Worm (Caenorhabditis elegans): ENCODE results near the gene nipa-1.

nipa-1 gene

DNA sequence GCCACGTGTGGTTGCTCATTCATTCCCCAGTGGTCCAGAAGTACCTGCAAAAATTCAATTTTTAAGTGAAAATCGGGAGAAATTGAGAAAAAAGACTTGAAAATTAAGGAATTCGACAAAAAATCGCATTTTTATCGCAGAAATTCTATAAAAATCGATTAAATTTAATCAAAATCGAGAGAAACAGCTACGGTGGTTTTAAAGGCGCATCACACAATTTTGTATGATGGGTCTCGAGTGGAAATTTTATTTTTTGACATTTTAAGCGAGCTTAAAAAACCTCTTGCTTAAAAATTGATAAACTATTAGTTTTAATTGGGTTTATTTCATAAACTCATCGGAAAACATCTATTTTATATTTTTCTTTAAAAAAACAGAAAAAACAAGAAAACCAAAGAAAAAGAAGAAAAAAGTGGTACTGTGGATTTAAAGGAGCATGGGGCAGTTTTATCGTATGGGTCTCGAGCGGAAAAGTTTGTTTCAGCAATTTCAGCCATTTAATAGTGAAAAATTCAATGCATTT is at the start of gene nipa-1:
TSS of gene nipa-1 (minus strand) at position 51 of the 523 bp plus-strand sequence.
- TF ChIP-seq unc-39 (tag; optimal IDR thresholded peaks at IDR 0.05), result no peak
- no peak for TF ChIP-seq Y55F3AM.14 (GFP tag; optimal IDR thresholded peaks at IDR 0.05)
- TF ChIP-seq sma-9 (GFP tag; optimal IDR thresholded peaks at IDR 0.05), result no peak
- no peak for TF ChIP-seq sma-9 (tag; optimal IDR thresholded peaks at IDR 0.05)
- no peak for TF ChIP-seq elt-1 (tag; optimal IDR thresholded peaks at IDR 0.05)
- TF ChIP-seq nhr-6 (tag; optimal IDR thresholded peaks at IDR 0.05), result no peak
- no peak for TF ChIP-seq ztf-11 (tag; optimal IDR thresholded peaks at IDR 0.05)

DNA sequence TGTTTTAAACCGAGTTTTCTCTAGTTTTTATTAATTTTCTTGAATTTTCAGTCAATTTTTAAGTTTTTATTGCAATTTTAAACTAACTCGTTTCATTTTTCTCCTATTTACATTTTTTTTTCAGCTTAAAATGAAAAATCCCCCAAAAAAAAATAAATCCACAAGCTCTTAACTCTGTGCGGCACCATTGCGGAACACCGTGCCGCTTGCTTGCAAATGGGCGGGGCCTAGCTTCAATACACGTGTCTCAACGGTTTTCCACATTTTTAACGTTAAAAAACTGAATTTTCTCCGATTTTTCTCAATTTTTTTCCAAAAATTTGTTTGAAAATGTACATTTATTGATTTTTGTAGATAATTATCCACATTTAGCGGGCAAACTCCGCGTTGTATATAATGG is 48.1 kb upstream of the nipa-1 start, which contains the start of gene R148.3:
TSS of gene R148.3 (plus strand) at position 347 of the 400 bp plus-strand sequence.
- TF ChIP-seq lsy-2 (tag; optimal IDR thresholded peaks at IDR 0.05), result peak in 1 of 2 experiments; percentile 59
- TF ChIP-seq mab-5 (tag; optimal IDR thresholded peaks at IDR 0.05), result no peak
- peak; percentile 15 for TF ChIP-seq snpc-4 (tag; optimal IDR thresholded peaks at IDR 0.05)
- TF ChIP-seq lin-11 (tag; optimal IDR thresholded peaks at IDR 0.05), result peak; percentile 36
- TF ChIP-seq nhr-25 (tag; optimal IDR thresholded peaks at IDR 0.05), result peak; percentile 37
- TF ChIP-seq mbf-1 (tag; optimal IDR thresholded peaks at IDR 0.05), result no peak
- TF ChIP-seq ztf-4 (tag; optimal IDR thresholded peaks at IDR 0.05), result peak; percentile 19
- TF ChIP-seq sma-3 (GFP tag; optimal IDR thresholded peaks at IDR 0.05), result peak; percentile 17
- TF ChIP-seq unc-55 (GFP tag; optimal IDR thresholded peaks at IDR 0.05), result peak; percentile 52
- TF ChIP-seq mdl-1 (tag; optimal IDR thresholded peaks at IDR 0.05), result peak in 1 of 2 experiments; percentile 24
- TF ChIP-seq nhr-21 (tag; optimal IDR thresholded peaks at IDR 0.05), result peak; percentile 22
- TF ChIP-seq nhr-237 (tag; optimal IDR thresholded peaks at IDR 0.05), result no peak
- TF ChIP-seq nhr-129 (tag; optimal IDR thresholded peaks at IDR 0.05), result peak; percentile 39
- TF ChIP-seq C34F6.9 (tag; optimal IDR thresholded peaks at IDR 0.05), result peak; percentile 21
- peak; percentile 27 for TF ChIP-seq sem-4 (tag; optimal IDR thresholded peaks at IDR 0.05)
- TF ChIP-seq F13H6.1 (tag; optimal IDR thresholded peaks at IDR 0.05), result peak; percentile 62
- no peak for TF ChIP-seq aly-2 (tag; optimal IDR thresholded peaks at IDR 0.05)
- peak; percentile 75 for TF ChIP-seq crh-2 (tag; optimal IDR thresholded peaks at IDR 0.05)
- TF ChIP-seq elt-3 (tag; optimal IDR thresholded peaks at IDR 0.05), result no peak
- TF ChIP-seq peb-1 (tag; optimal IDR thresholded peaks at IDR 0.05), result no peak
- peak; percentile 66 for TF ChIP-seq gmeb-1 (tag; optimal IDR thresholded peaks at IDR 0.05)
- TF ChIP-seq lin-13 (GFP tag; optimal IDR thresholded peaks at IDR 0.05), result peak; percentile 61

DNA sequence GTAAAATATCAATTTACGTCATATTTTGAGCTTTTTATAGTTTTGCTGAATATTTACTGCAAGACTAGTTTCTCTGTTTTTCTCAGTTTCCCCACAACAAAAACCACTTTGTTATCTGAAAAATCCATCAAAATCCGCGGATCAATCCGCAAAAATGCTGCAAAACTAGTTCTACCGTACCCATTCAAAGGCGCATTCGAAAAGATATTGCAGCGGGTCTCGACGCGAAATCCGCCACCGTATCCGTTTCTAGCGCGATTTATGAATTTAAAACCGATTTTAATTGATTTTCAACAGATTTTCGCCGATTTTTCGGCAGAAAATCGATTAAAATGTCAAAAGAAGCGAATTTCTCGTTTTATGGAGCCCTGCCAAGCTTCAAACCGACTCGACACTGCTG is 44.5 kb upstream of the nipa-1 start, which contains the start of gene R148.4:
TSS of gene R148.4 (plus strand) at position 211 of the 400 bp plus-strand sequence.
- TF ChIP-seq nhr-21 (tag; optimal IDR thresholded peaks at IDR 0.05), result no peak
- TF ChIP-seq ama-1 (optimal IDR thresholded peaks at IDR 0.05), result no peak
- TF ChIP-seq crh-2 (tag; optimal IDR thresholded peaks at IDR 0.05), result no peak
- no peak for TF ChIP-seq nhr-25 (tag; optimal IDR thresholded peaks at IDR 0.05)
- no peak for TF ChIP-seq nhr-23 (tag; optimal IDR thresholded peaks at IDR 0.05)

DNA sequence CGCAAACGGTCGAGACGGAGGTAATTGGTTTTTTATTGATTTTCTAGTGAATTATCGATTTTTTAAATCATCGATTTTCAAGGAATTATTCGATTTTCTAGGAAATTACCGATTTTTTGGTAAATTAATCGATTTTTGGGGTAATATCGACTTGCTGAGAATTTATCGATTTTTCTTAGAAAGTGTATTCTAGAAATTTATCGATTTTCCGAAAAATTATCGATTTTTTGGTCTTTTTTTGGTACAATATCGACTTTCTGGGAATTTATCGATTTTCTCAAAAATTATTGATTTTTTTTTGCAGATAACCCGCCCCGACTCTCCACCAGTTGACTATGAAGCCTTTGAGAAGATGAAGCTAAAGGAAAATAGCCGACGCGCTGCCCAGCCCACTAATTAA is 43.6 kb upstream of the nipa-1 start:
- TF ChIP-seq nhr-6 (tag; optimal IDR thresholded peaks at IDR 0.05) (no peak), fos-1 (tag; optimal IDR thresholded peaks at IDR 0.05) (no peak), dmd-4 (tag; optimal IDR thresholded peaks at IDR 0.05) (no peak), ztf-11 (tag; optimal IDR thresholded peaks at IDR 0.05) (no peak), sma-3 (GFP tag; optimal IDR thresholded peaks at IDR 0.05) (no peak), nhr-10 (tag; optimal IDR thresholded peaks at IDR 0.05) (no peak), nhr-12 (tag; optimal IDR thresholded peaks at IDR 0.05) (no peak), peb-1 (tag; optimal IDR thresholded peaks at IDR 0.05) (no peak), sma-9 (GFP tag; optimal IDR thresholded peaks at IDR 0.05) (no peak), sma-9 (tag; optimal IDR thresholded peaks at IDR 0.05) (no peak), mbf-1 (tag; optimal IDR thresholded peaks at IDR 0.05) (no peak), zag-1 (tag; optimal IDR thresholded peaks at IDR 0.05) (no peak), blmp-1 (tag; optimal IDR thresholded peaks at IDR 0.05; ENCODE audit: insufficient read depth) (no peak), lin-39 (tag; optimal IDR thresholded peaks at IDR 0.05) (no peak), nhr-23 (tag; optimal IDR thresholded peaks at IDR 0.05) (no peak), unc-62 (GFP tag; optimal IDR thresholded peaks at IDR 0.05) (no peak), nhr-237 (tag; optimal IDR thresholded peaks at IDR 0.05) (no peak)
